Worm (Caenorhabditis elegans) whole organism, late embryonic: Measurements from ENCODE around the gene C56A3.5.

Source experiments
- C08G9.2 ChIP-seq: sonication (generic microtip); optimal IDR thresholded peaks from 2 replicates; lab custom pipeline; 2016; ENCODE audit warnings: mild to moderate bottlenecking, missing genetic modification characterization, moderate library complexity, missing compliant biosample characterization
- K02D7.2 ChIP-seq: sonication (generic microtip); optimal IDR thresholded peaks from 2 replicates; lab custom pipeline; 2017; ENCODE audit warnings: mild to moderate bottlenecking, missing genetic modification characterization, missing compliant biosample characterization
- K09A11.1 ChIP-seq: sonication (generic microtip); optimal IDR thresholded peaks from 2 replicates; lab custom pipeline; 2017; ENCODE audit warnings: antibody characterized with exemption, mild to moderate bottlenecking, missing genetic modification characterization, missing compliant biosample characterization; ENCODE audit not compliant: insufficient read depth
- ahr-1 ChIP-seq: sonication (generic microtip); optimal IDR thresholded peaks from 2 replicates; lab custom pipeline; 2016; ENCODE audit warnings: missing genetic modification characterization, missing compliant biosample characterization
- ama-1 ChIP-seq: fragments of 150-350 bp; optimal IDR thresholded peaks from 2 replicates; lab custom pipeline; 2014
- ceh-18 ChIP-seq: sonication (generic microtip); optimal IDR thresholded peaks from 2 replicates; lab custom pipeline; 2016; ENCODE audit warnings: missing genetic modification characterization, missing compliant biosample characterization
- ceh-2 ChIP-seq: sonication (generic microtip); optimal IDR thresholded peaks from 2 replicates; lab custom pipeline; 2016; ENCODE audit warnings: missing genotype, missing genetic modification characterization, missing compliant biosample characterization
- ceh-24 ChIP-seq: sonication (generic microtip); optimal IDR thresholded peaks from 2 replicates; lab custom pipeline; 2016; ENCODE audit warnings: mild to moderate bottlenecking, missing genetic modification characterization, missing compliant biosample characterization
- ceh-30 ChIP-seq: fragments of 150-350 bp; optimal IDR thresholded peaks from 2 replicates; lab custom pipeline; 2014; ENCODE audit warnings: missing biosample characterization, missing genetic modification characterization
- ceh-31 ChIP-seq: sonication (generic microtip); optimal IDR thresholded peaks from 2 replicates; lab custom pipeline; 2016; ENCODE audit warnings: missing genetic modification characterization, missing compliant biosample characterization
- ceh-34 ChIP-seq: sonication (generic microtip); optimal IDR thresholded peaks from 2 replicates; lab custom pipeline; 2016; ENCODE audit warnings: mild to moderate bottlenecking, missing genetic modification characterization, missing compliant biosample characterization
- dmd-4 ChIP-seq: sonication (generic microtip); optimal IDR thresholded peaks from 2 replicates; lab custom pipeline; 2016; ENCODE audit warnings: borderline replicate concordance, missing genetic modification characterization, missing compliant biosample characterization
- dve-1 ChIP-seq: sonication (generic microtip); optimal IDR thresholded peaks from 2 replicates; lab custom pipeline; 2017; ENCODE audit warnings: antibody characterized with exemption, mild to moderate bottlenecking, missing genetic modification characterization, missing compliant biosample characterization
- elt-2 ChIP-seq: sonication (generic microtip); optimal IDR thresholded peaks from 2 replicates; lab custom pipeline; 2016; ENCODE audit warnings: missing genetic modification reagents, missing genetic modification characterization, missing compliant biosample characterization
- ets-4 ChIP-seq: sonication (generic microtip); optimal IDR thresholded peaks from 2 replicates; lab custom pipeline; 2016; ENCODE audit warnings: missing genetic modification characterization, missing compliant biosample characterization
- eyg-1 ChIP-seq: sonication (generic microtip); optimal IDR thresholded peaks from 2 replicates; lab custom pipeline; 2016; ENCODE audit warnings: missing genotype, missing genetic modification characterization, missing compliant biosample characterization
- fax-1 ChIP-seq: sonication (generic microtip); optimal IDR thresholded peaks from 2 replicates; lab custom pipeline; 2016; ENCODE audit warnings: missing genotype, missing genetic modification characterization, missing compliant biosample characterization
- fkh-10 ChIP-seq: fragments of 150-350 bp; optimal IDR thresholded peaks from 2 replicates; lab custom pipeline; 2014; ENCODE audit warnings: missing biosample characterization, missing genetic modification reagents, missing genetic modification characterization
- fkh-6 ChIP-seq: sonication (generic microtip); optimal IDR thresholded peaks from 2 replicates; lab custom pipeline; 2016; ENCODE audit warnings: missing genetic modification characterization, missing compliant biosample characterization
- gmeb-2 ChIP-seq: sonication (generic microtip); optimal IDR thresholded peaks from 2 replicates; lab custom pipeline; 2016; ENCODE audit warnings: missing genetic modification characterization, inconsistent platforms, missing compliant biosample characterization
- hlh-13 ChIP-seq: fragments of 200-800 bp; sonication (Bioruptor generic); optimal IDR thresholded peaks from 2 replicates; lab custom pipeline; 2018; ENCODE audit warnings: mild to moderate bottlenecking, missing genetic modification characterization, missing compliant biosample characterization
- hlh-6 ChIP-seq: sonication (generic microtip); optimal IDR thresholded peaks from 2 replicates; lab custom pipeline; 2016; ENCODE audit warnings: missing genotype, missing genetic modification characterization, missing compliant biosample characterization
- lim-6 ChIP-seq: sonication (generic microtip); optimal IDR thresholded peaks from 2 replicates; lab custom pipeline; 2016; ENCODE audit warnings: missing genetic modification characterization, missing compliant biosample characterization
- lin-11 ChIP-seq: fragments of 200-800 bp; sonication (Bioruptor generic); optimal IDR thresholded peaks from 2 replicates; lab custom pipeline; 2018; ENCODE audit warnings: mild to moderate bottlenecking, missing genetic modification characterization, missing compliant biosample characterization
- nfya-1 ChIP-seq: sonication (generic microtip); optimal IDR thresholded peaks from 2 replicates; lab custom pipeline; 2017; ENCODE audit warnings: missing genetic modification characterization, mild to moderate bottlenecking, missing compliant biosample characterization, antibody characterized with exemption, moderate library complexity
- nhr-11 ChIP-seq: fragments of 150-350 bp; optimal IDR thresholded peaks from 2 replicates; lab custom pipeline; 2014; ENCODE audit warnings: missing biosample characterization, missing genetic modification characterization
- npax-4 ChIP-seq: sonication (generic microtip); optimal IDR thresholded peaks from 2 replicates; lab custom pipeline; 2016; ENCODE audit warnings: missing genetic modification characterization, missing compliant biosample characterization
- pat-9 ChIP-seq: fragments of 200-800 bp; sonication (Bioruptor generic); optimal IDR thresholded peaks from 2 replicates; lab custom pipeline; 2018; ENCODE audit warnings: mild to moderate bottlenecking, missing genetic modification characterization, moderate library complexity, missing compliant biosample characterization
- pax-1 ChIP-seq: fragments of 150-350 bp; optimal IDR thresholded peaks from 2 replicates; lab custom pipeline; 2014; ENCODE audit warnings: missing biosample characterization, missing genetic modification characterization
- pha-2 ChIP-seq: sonication (generic microtip); optimal IDR thresholded peaks from 2 replicates; lab custom pipeline; 2017; ENCODE audit warnings: mild to moderate bottlenecking, missing genetic modification characterization, missing compliant biosample characterization
- pqm-1 ChIP-seq: sonication (generic microtip); optimal IDR thresholded peaks from 2 replicates; lab custom pipeline; 2016; ENCODE audit warnings: missing genetic modification characterization, missing compliant biosample characterization
- pros-1 ChIP-seq: fragments of 150-350 bp; optimal IDR thresholded peaks from 2 replicates; lab custom pipeline; 2014; ENCODE audit warnings: missing biosample characterization, missing genetic modification reagents, missing genetic modification characterization
- syd-9 ChIP-seq: sonication (generic microtip); optimal IDR thresholded peaks from 2 replicates; lab custom pipeline; 2016; ENCODE audit warnings: mild to moderate bottlenecking, missing genetic modification characterization, moderate library complexity, missing compliant biosample characterization
- tbx-2 ChIP-seq: sonication (generic microtip); optimal IDR thresholded peaks from 2 replicates; lab custom pipeline; 2016; ENCODE audit warnings: missing genetic modification characterization, missing compliant biosample characterization
- tbx-7 ChIP-seq: sonication (generic microtip); optimal IDR thresholded peaks from 2 replicates; lab custom pipeline; 2016; ENCODE audit warnings: missing genotype, missing genetic modification characterization, missing compliant biosample characterization
- ttx-3 ChIP-seq: sonication (generic microtip); optimal IDR thresholded peaks from 2 replicates; lab custom pipeline; 2016; ENCODE audit warnings: missing genetic modification reagents, missing genetic modification characterization, missing compliant biosample characterization
- unc-3 ChIP-seq, 2 experiments: fragments of 200-800 bp in 1 of 2; sonication (Bioruptor generic) in 1 of 2; sonication (generic microtip) in 1 of 2; conservative IDR thresholded peaks in 1 of 2; optimal IDR thresholded peaks in 1 of 2; 2 replicates each; pipeline versions ENCODE4 v1.3.6 to Lab custom; 2016 to 2022; ENCODE audit warnings: missing compliant biosample characterization in 2 of 2, missing genetic modification characterization in 2 of 2, missing genetic modification reagents in 1 of 2
- unc-42 ChIP-seq: sonication (generic microtip); optimal IDR thresholded peaks from 2 replicates; lab custom pipeline; 2016; ENCODE audit warnings: missing genotype, missing genetic modification characterization, missing compliant biosample characterization
- unc-86 ChIP-seq: sonication (generic microtip); optimal IDR thresholded peaks from 2 replicates; lab custom pipeline; 2016; ENCODE audit warnings: missing genetic modification characterization, missing compliant biosample characterization
- zip-5 ChIP-seq: sonication (generic microtip); optimal IDR thresholded peaks from 2 replicates; lab custom pipeline; 2016; ENCODE audit warnings: missing genetic modification characterization, missing compliant biosample characterization

Gene C56A3.5

DNA sequence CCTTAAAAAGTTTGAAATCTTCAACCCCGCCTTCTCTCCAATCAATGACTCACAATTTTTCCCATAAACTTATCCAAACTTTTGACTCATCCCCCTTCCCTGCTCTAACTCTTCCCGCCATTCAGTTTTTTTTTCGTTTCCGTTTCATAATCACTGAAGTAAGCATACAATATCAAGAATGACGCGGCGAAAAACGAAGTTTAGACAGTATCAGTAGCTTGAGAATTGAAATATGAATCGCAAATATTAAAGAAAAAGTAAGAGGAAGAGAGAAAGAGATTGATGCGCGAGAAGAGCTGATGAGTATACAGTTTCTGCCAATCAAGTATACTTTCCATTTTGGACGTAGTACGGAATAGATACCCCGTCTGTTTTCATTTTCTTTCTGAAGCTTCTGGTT lies 25.7 kb downstream of the C56A3.5 start:
- TF ChIP-seq pax-1 (tag; lab: Kevin White, UChicago): no peak
- no peak for TF ChIP-seq fax-1 (tag; lab: Kevin White, UChicago)
- TF ChIP-seq fkh-6 (tag; lab: Kevin White, UChicago): no peak
- TF ChIP-seq tbx-7 (tag; lab: Kevin White, UChicago): no peak
- no peak for TF ChIP-seq ceh-2
- TF ChIP-seq nhr-11 (tag; lab: Kevin White, UChicago): no peak
- TF ChIP-seq gmeb-2: no peak
- TF ChIP-seq ceh-34 (tag; lab: Kevin White, UChicago): no peak
- TF ChIP-seq nfya-1 (tag; lab: Kevin White, UChicago): no peak
- no peak for TF ChIP-seq ahr-1 (tag; lab: Kevin White, UChicago)
- TF ChIP-seq tbx-2 (tag; lab: Kevin White, UChicago): no peak
- TF ChIP-seq ets-4 (tag; lab: Kevin White, UChicago): no peak
- no peak for TF ChIP-seq eyg-1
- TF ChIP-seq hlh-6 (tag; lab: Kevin White, UChicago): no peak

DNA sequence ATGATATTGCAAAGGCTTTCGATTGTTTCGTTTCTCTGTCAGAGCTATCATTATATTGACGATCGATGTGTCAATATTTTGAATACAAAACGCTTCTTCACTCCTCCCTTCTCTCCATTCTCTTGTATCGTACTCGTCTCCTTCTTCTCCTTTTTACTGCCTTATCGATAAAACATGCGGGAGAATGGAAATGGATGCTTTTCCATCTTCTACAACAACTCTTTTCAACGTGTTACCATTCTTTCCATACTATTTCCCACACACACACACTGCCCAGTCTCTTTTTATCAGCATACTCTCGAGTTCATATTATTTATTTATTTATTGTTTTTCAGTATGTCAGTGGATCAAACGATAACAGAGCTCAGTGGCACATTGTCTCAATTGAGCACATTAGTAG lies 26.9 kb downstream of the C56A3.5 start, which contains the start of gene C50B8.6:
TSS of gene C50B8.6 (plus strand) at position 336 of the 400 bp plus-strand sequence.
- TF ChIP-seq ceh-18: no peak

DNA sequence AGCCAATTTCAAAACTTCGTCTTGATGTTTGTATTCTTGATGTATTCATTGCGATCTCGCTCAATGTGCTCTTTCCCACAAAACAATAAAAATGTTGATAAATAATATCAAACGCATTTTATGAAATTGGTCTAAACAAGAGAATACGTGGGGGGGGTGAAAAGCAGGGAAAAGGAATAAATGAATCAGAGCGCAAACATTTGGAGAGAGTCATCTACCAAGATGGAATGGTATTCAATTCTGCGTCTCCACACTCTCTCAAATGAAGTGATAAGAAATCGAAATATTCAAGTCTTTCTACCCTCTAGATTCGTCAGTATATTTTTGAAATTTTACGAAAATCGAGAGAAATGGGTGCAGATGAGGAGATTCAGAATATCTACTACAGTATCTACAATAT lies 28.9 kb downstream of the C56A3.5 start, which contains the start of gene C50B8.5:
TSS of gene C50B8.5 (plus strand) at position 273 of the 400 bp plus-strand sequence.
- TF ChIP-seq dve-1 (tag; lab: Kevin White, UChicago): peak; percentile 4
- no peak for TF ChIP-seq elt-2 (tag; lab: Kevin White, UChicago)
- TF ChIP-seq eyg-1: no peak
- no peak for TF ChIP-seq dmd-4 (tag; lab: Kevin White, UChicago)
- TF ChIP-seq fax-1 (tag; lab: Kevin White, UChicago): no peak
- TF ChIP-seq lin-11: no peak

DNA sequence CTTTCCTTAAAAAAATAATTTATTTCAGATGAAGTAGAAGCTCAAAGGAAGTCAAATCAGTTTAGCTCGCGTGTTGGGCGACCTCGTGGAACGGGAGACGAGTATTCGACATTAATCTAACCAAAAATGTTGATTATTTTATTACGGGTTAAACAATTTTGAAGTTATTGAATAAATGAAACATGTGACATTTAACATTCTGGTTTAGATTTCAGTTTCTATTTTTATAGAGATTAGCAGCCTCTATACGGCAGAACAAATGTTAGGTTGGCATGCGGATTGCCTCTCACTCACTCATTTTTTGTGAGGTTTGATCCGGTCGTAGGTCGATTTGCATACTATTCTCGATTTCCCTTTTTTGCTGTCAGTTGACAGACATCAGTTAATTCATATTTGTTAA lies 32.7 kb downstream of the C56A3.5 start, which contains the start of gene F53F4.1:
TSS of gene F53F4.1 (plus strand) at position 301 of the 400 bp plus-strand sequence.
- no peak for TF ChIP-seq fkh-10 (GFP tag; lab: Kevin White, UChicago)
- TF ChIP-seq ahr-1 (tag; lab: Kevin White, UChicago): no peak
- no peak for TF ChIP-seq K02D7.2 (tag; lab: Kevin White, UChicago)
- TF ChIP-seq tbx-2 (tag; lab: Kevin White, UChicago): no peak
- TF ChIP-seq hlh-13 (GFP tag; lab: Kevin White, UChicago): no peak
- no peak for TF ChIP-seq ama-1 (lab: Kevin White, UChicago)
- TF ChIP-seq unc-86 (tag; lab: Kevin White, UChicago): no peak
- TF ChIP-seq K09A11.1 (tag; lab: Kevin White, UChicago): no peak
- no peak for TF ChIP-seq unc-42
- no peak for TF ChIP-seq ceh-18
- no peak for TF ChIP-seq hlh-6 (tag; lab: Kevin White, UChicago)
- no peak for TF ChIP-seq ceh-31 (tag; lab: Kevin White, UChicago)
- TF ChIP-seq ceh-34 (tag; lab: Kevin White, UChicago): no peak
- no peak for TF ChIP-seq pros-1
- TF ChIP-seq npax-4 (tag; lab: Kevin White, UChicago): no peak
- no peak for TF ChIP-seq unc-3 (GFP tag; conservative IDR thresholded peaks at IDR 0.05; lab: Robert Waterston, UW)
- no peak for TF ChIP-seq unc-3 (tag; optimal IDR thresholded peaks at IDR 0.05; lab: Kevin White, UChicago)
- no peak for TF ChIP-seq pqm-1 (tag; lab: Kevin White, UChicago)
- no peak for TF ChIP-seq ceh-30
- no peak for TF ChIP-seq eyg-1

DNA sequence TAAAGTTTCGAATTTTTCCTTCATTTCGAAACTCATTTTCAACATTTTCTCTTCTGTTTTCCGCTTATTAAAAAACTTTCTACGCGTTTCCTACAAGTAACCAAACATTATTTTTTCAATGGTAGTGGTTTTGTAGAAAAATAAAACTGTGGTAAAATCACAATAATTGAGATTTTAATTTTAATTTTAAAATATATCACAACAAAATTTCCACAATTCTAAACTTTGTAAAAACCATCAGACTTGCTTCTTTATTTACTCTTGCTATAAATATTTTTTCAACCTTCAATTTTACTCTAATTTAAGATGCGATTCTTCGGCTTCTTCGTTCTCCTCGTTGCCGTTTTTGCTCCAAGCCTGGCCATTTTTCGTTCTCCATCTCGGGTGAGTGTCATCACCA lies 36.1 kb downstream of the C56A3.5 start, which contains the start of gene F53F4.17:
TSS of gene F53F4.17 (plus strand) at position 301 of the 400 bp plus-strand sequence.
- no peak for TF ChIP-seq lim-6 (tag; lab: Kevin White, UChicago)
- TF ChIP-seq unc-3 (GFP tag; conservative IDR thresholded peaks at IDR 0.05; lab: Robert Waterston, UW): no peak
- TF ChIP-seq unc-3 (tag; optimal IDR thresholded peaks at IDR 0.05; lab: Kevin White, UChicago): no peak
- no peak for TF ChIP-seq pha-2
- TF ChIP-seq zip-5 (tag; lab: Kevin White, UChicago): no peak
- no peak for TF ChIP-seq ttx-3 (tag; lab: Kevin White, UChicago)
- no peak for TF ChIP-seq tbx-2 (tag; lab: Kevin White, UChicago)
- no peak for TF ChIP-seq syd-9 (tag; lab: Kevin White, UChicago)
- no peak for TF ChIP-seq C08G9.2
- TF ChIP-seq ceh-24 (tag; lab: Kevin White, UChicago): no peak
- TF ChIP-seq pat-9 (tag; lab: Kevin White, UChicago): no peak
- TF ChIP-seq tbx-7 (tag; lab: Kevin White, UChicago): no peak
- no peak for TF ChIP-seq gmeb-2
